Worm (Caenorhabditis elegans) whole organism, L2 larva: ENCODE data around the gene otpl-8.

Experiments
- ceh-82 ChIP-seq: fragments of 150-350 bp; optimal IDR thresholded peaks from 2 replicates; lab custom pipeline; 2014; ENCODE audit warnings: missing biosample characterization, missing genetic modification characterization
- mdl-1 ChIP-seq, 2 experiments: fragments of 150-350 bp in 1 of 2; sonication (generic microtip) in 1 of 2; optimal IDR thresholded peaks; 2 replicates each; lab custom pipeline; 2017; ENCODE audit warnings: missing biosample characterization in 2 of 2, missing genetic modification characterization in 2 of 2
- nhr-10 ChIP-seq: sonication (generic microtip); optimal IDR thresholded peaks from 2 replicates; lab custom pipeline; 2017; ENCODE audit warnings: missing biosample characterization, missing genetic modification characterization

ce11 chrX:12296392-12296791 lies 25.7 kb upstream of the otpl-8 start, which contains the start of gene W06D11.2:
- no peak for TF ChIP-seq mdl-1 (tag; optimal IDR thresholded peaks at IDR 0.05; lab: Kevin White, UChicago)
- no peak for TF ChIP-seq nhr-10 (tag; lab: Kevin White, UChicago)
- TF ChIP-seq ceh-82 (tag; lab: Kevin White, UChicago): no peak
